Worm (Caenorhabditis elegans) whole organism, L4/young adult: ENCODE results near the gene H27A22.1.

Source experiments
- dao-5 ChIP-seq: sonication (generic microtip); optimal IDR thresholded peaks from 2 replicates; lab custom pipeline; 2016; ENCODE audit warnings: missing genotype, missing genetic modification characterization, moderate library complexity, missing compliant biosample characterization
- him-1 ChIP-seq: sonication (generic microtip); optimal IDR thresholded peaks from 2 replicates; lab custom pipeline; 2016; ENCODE audit warnings: missing genotype, missing genetic modification reagents, missing genetic modification characterization, missing compliant biosample characterization

DNA sequence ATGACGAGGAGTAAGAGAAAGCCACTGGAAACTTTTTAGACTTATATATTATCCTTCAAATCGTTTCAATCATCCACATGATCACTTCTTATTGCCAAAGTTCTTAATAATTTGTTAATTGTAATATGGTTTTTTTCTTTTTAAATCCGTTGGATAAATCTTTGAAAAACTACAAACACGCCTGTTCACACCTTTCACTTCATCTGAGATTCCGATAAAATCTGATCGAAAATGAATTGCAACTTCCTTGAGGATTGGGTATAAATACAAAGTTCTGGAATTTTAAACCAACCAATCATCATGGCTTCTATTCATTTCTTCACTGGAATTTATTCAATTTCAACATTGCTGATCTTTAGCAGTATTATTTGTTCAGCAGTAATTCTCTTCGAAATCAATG is 41.7 kb upstream of the H27A22.1 start, which contains the start of gene col-152:
- TF ChIP-seq him-1 (tag; lab: Kevin White, UChicago) (no peak), dao-5 (no peak)
